Fruit fly (Drosophila melanogaster): ENCODE data around the gene Icmt.

The Icmt gene

DNA sequence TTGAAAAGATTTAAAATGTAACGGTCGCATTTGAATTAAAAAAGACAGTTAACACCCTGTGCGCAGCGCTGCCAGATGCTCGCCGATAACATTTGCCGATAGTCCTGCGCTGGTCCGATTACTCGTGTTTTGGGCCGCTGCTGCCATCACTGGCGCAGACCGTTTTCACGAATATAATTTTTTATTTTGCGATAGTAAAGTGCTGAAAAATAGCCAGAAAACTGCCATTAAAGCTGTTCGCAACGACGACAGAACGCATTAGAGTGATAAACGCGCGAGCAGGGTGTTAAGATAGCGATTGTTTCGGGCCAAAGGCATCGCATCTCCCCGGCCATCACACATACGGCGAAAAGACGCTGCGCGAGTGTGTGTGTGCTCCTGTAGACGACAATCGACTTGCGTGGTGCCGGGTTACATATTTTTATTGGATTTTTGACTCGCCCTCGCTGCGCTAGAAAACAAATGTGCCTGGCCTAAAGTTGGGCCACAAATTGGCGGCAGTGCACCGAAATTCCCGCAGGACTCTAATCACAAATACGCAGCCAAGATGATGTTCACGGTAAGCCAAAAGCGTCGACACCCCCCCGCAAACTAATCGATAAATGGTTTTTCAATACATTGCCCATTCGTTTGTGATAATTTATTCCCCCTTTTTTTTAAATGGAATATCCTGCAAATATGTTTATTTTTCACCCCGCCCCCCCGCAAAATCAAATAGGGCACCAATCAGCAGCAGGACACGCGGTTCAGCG is 18.8 kb downstream of the Icmt start, which contains the start of gene Srrm1 (continued):
- TF ChIP-seq unpg (GFP tag; optimal IDR thresholded peaks at IDR 0.05), result no peak
- TF ChIP-seq CG10654 (GFP tag; optimal IDR thresholded peaks at IDR 0.05), result peak; percentile 25
- peak; percentile 71 for TF ChIP-seq cad (GFP tag; optimal IDR thresholded peaks at IDR 0.05)
- TF ChIP-seq CG15601 (tag; optimal IDR thresholded peaks at IDR 0.05), result peak; percentile 60
- no peak for TF ChIP-seq cas (GFP tag; IDR thresholded peaks at IDR 0.05)
- peak; percentile 41 for TF ChIP-seq ind (GFP tag; optimal IDR thresholded peaks at IDR 0.05)
- peak; percentile 90 for TF ChIP-seq Dll (GFP tag; IDR thresholded peaks at IDR 0.05; ENCODE audit: partially characterized antibody)
- no peak for TF ChIP-seq H2.0 (GFP tag; IDR thresholded peaks at IDR 0.05)
- TF ChIP-seq CG10431 (GFP tag; optimal IDR thresholded peaks at IDR 0.05), result no peak
- peak; percentile 31 for TF ChIP-seq CG9876 (GFP tag; optimal IDR thresholded peaks at IDR 0.05)
- TF ChIP-seq CG10209 (GFP tag; optimal IDR thresholded peaks at IDR 0.05), result no peak
- TF ChIP-seq CG11695 (GFP tag; IDR thresholded peaks at IDR 0.05), result no peak
- peak; percentile 38 for TF ChIP-seq CG33557 (GFP tag; optimal IDR thresholded peaks at IDR 0.05)
- TF ChIP-seq CG10267 (tag; optimal IDR thresholded peaks at IDR 0.05), result peak; percentile 53
- TF ChIP-seq CG6813 (GFP tag; optimal IDR thresholded peaks at IDR 0.05), result no peak
- no peak for TF ChIP-seq C15 (GFP tag; IDR thresholded peaks at IDR 0.05)
- TF ChIP-seq CG11247 (GFP tag; IDR thresholded peaks at IDR 0.05), result no peak
- TF ChIP-seq prd (optimal IDR thresholded peaks at IDR 0.05), result no peak
- no peak for TF ChIP-seq prd (GFP tag; IDR thresholded peaks at IDR 0.05)
- peak; percentile 38 for TF ChIP-seq maf-S (GFP tag; optimal IDR thresholded peaks at IDR 0.05)
- no peak for TF ChIP-seq fd96Cb (tag; optimal IDR thresholded peaks at IDR 0.05)
- TF ChIP-seq D (optimal IDR thresholded peaks at IDR 0.05), result no peak
- no peak for TF ChIP-seq D (GFP tag; optimal IDR thresholded peaks at IDR 0.05)
- TF ChIP-seq ERR (GFP tag; optimal IDR thresholded peaks at IDR 0.05), result peak; percentile 10
- TF ChIP-seq Stat92E (GFP tag; optimal IDR thresholded peaks at IDR 0.05), result no peak
- no peak for TF ChIP-seq CG14014 (GFP tag; IDR thresholded peaks at IDR 0.05)
- TF ChIP-seq ase (GFP tag; IDR thresholded peaks at IDR 0.05), result peak; percentile 21; the same call in 1 of the 3 replicates
- TF ChIP-seq tin (GFP tag; optimal IDR thresholded peaks at IDR 0.05), result peak; percentile 34
- TF ChIP-seq pho (GFP tag; optimal IDR thresholded peaks at IDR 0.05), result peak; percentile 67
- peak; percentile 64 for TF ChIP-seq ems (GFP tag; optimal IDR thresholded peaks at IDR 0.05)
- peak; percentile 88 for TF ChIP-seq vnd (GFP tag; IDR thresholded peaks at IDR 0.05; ENCODE audit: partially characterized antibody)
- TF ChIP-seq Lhr (GFP tag; optimal IDR thresholded peaks at IDR 0.05), result peak; percentile 76
- no peak for TF ChIP-seq CG31388 (GFP tag; optimal IDR thresholded peaks at IDR 0.05)
- TF ChIP-seq CG11085 (GFP tag; IDR thresholded peaks at IDR 0.05), result no peak
- TF ChIP-seq CG16779 (GFP tag; IDR thresholded peaks at IDR 0.05), result no peak
- no peak for TF ChIP-seq sens-2 (GFP tag; IDR thresholded peaks at IDR 0.05)
- peak; percentile 78 for TF ChIP-seq Sin3A (optimal IDR thresholded peaks at IDR 0.05)
- TF ChIP-seq Aef1 (GFP tag; IDR thresholded peaks at IDR 0.05), result no peak
- TF ChIP-seq eyg (GFP tag; optimal IDR thresholded peaks at IDR 0.05), result peak; percentile 1
- TF ChIP-seq CG30403 (GFP tag; optimal IDR thresholded peaks at IDR 0.05), result peak; percentile 59
- TF ChIP-seq CG17361 (GFP tag; IDR thresholded peaks at IDR 0.05), result peak; percentile 48; the same call in 1 of the 3 replicates
- TF ChIP-seq HmgD (GFP tag; optimal IDR thresholded peaks at IDR 0.05), result peak; percentile 30
- no peak for TF ChIP-seq sim (GFP tag; IDR thresholded peaks at IDR 0.05)
- TF ChIP-seq CG15011 (GFP tag; optimal IDR thresholded peaks at IDR 0.05), result no peak
- no peak for TF ChIP-seq CG2199 (GFP tag; IDR thresholded peaks at IDR 0.05)
- no peak for TF ChIP-seq ab (GFP tag; optimal IDR thresholded peaks at IDR 0.05)
- TF ChIP-seq Hmr (GFP tag; optimal IDR thresholded peaks at IDR 0.05), result peak; percentile 45
- no peak for TF ChIP-seq Mrtf (GFP tag; IDR thresholded peaks at IDR 0.05)
- no peak for TF ChIP-seq D19A (tag; optimal IDR thresholded peaks at IDR 0.05)
- TF ChIP-seq chn (GFP tag; optimal IDR thresholded peaks at IDR 0.05), result peak; percentile 69
- no peak for TF ChIP-seq chm (GFP tag; IDR thresholded peaks at IDR 0.05)
- no peak for TF ChIP-seq luna (GFP tag; optimal IDR thresholded peaks at IDR 0.05)

Measured in whole organism, embryonic.